Fruit fly (Drosophila melanogaster) whole organism, embryonic: ENCODE measurements around the gene Pink1.

Experiments used
- CG12155 ChIP-seq: fragments of 200-800 bp; sonication (Bioruptor generic); optimal IDR thresholded peaks from 3 replicates; lab custom pipeline; 2016; ENCODE audit warnings: missing biosample characterization, missing genetic modification characterization
- CG2712 ChIP-seq: fragments of 200-800 bp; optimal IDR thresholded peaks from 3 replicates; lab custom pipeline; 2019; ENCODE audit warnings: missing biosample characterization, mild to moderate bottlenecking, missing genetic modification characterization, moderate library complexity
- CG4617 ChIP-seq: fragments of 200-800 bp; sonication (Bioruptor generic); optimal IDR thresholded peaks from 3 replicates; lab custom pipeline; 2016; ENCODE audit warnings: missing biosample characterization, missing genetic modification characterization, borderline replicate concordance
- Ets97D ChIP-seq: fragments of 200-800 bp; sonication (Bioruptor generic); optimal IDR thresholded peaks from 3 replicates; lab custom pipeline; 2016; ENCODE audit warnings: missing biosample characterization, missing genetic modification characterization
- Fer2 ChIP-seq: fragments of 200-800 bp; sonication (Bioruptor generic); optimal IDR thresholded peaks from 2 replicates; lab custom pipeline; 2018; ENCODE audit warnings: missing biosample characterization, mild to moderate bottlenecking, missing genetic modification characterization, moderate library complexity
- cato ChIP-seq: fragments of 200-800 bp; sonication (Bioruptor generic); optimal IDR thresholded peaks from 2 replicates; lab custom pipeline; 2016; ENCODE audit warnings: missing biosample characterization, missing genetic modification characterization, borderline replicate concordance
- disco-r ChIP-seq: fragments of 200-800 bp; sonication (Bioruptor generic); optimal IDR thresholded peaks from 2 replicates; lab custom pipeline; 2016; ENCODE audit warnings: missing biosample characterization, missing genetic modification characterization
- psq ChIP-seq: fragments of 200-800 bp; sonication (Bioruptor generic); optimal IDR thresholded peaks from 2 replicates; lab custom pipeline; 2017; ENCODE audit warnings: missing biosample characterization, missing genetic modification characterization

DNA sequence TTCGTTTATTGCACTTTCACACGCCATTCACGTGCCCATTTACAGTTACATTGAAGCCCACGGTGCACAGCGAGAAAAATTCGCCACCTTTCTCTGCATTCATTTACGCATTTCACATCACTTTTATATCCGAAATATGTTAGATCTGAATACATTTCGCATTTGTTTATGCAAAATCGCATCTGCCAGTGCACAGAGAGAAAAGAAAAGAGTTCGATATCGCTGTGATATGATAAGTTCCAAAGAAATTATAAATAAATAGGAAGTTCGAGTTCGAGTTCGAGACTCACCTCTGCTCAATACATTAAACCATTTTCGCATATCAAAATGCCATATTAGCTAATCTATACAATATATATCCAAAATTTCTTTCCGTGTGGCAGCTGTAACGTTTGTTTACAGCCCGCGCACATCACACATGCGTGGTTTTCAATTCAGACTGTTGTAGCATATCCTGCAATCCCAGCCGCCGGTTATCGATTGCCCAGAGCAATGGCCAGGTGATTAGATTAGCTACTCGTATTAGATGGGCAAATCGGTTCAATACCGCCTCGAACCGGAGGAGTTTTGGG, 27.5 kb upstream of the Pink1 start:
- TF ChIP-seq disco-r (GFP tag; lab: Kevin White, UChicago), result peak; percentile 65
- TF ChIP-seq Ets97D (GFP tag; lab: Kevin White, UChicago), result peak; percentile 48
- peak; percentile 30 for TF ChIP-seq psq (GFP tag; lab: Kevin White, UChicago)
- TF ChIP-seq CG2712 (tag; lab: Kevin White, UChicago), result peak; percentile 83
- peak; percentile 40 for TF ChIP-seq CG4617 (GFP tag; lab: Kevin White, UChicago)
- TF ChIP-seq cato, result peak; percentile 70
- peak; percentile 49 for TF ChIP-seq Fer2 (tag; lab: Kevin White, UChicago)
- peak; percentile 76 for TF ChIP-seq CG12155 (GFP tag; lab: Kevin White, UChicago)
